Fruit fly (Drosophila melanogaster) whole organism, embryonic: ENCODE data around the gene Gr33a.

Source experiments
- Ada2b ChIP-seq: fragments of 200-800 bp; sonication (Bioruptor generic); IDR thresholded peaks from 2 replicates; pipeline ENCODE4 v1.3.6; 2022; ENCODE audit warnings: missing biosample characterization, missing genetic modification characterization
- BEAF-32 ChIP-seq: fragments of 200-800 bp; sonication (Bioruptor generic); optimal IDR thresholded peaks from 3 replicates; lab custom pipeline; 2017; ENCODE audit warnings: missing biosample characterization, missing genetic modification characterization, mild to moderate bottlenecking, moderate library complexity, missing genetic modification reagents
- CG10321 ChIP-seq: fragments of 200-800 bp; sonication (Bioruptor generic); IDR thresholded peaks from 2 replicates; pipeline ENCODE4 v1.3.6; 2022; ENCODE audit warnings: missing biosample characterization, missing genetic modification characterization
- CG10431 ChIP-seq: fragments of 200-800 bp; sonication (Bioruptor generic); optimal IDR thresholded peaks from 3 replicates; lab custom pipeline; 2018; ENCODE audit warnings: missing biosample characterization, mild to moderate bottlenecking, missing genetic modification characterization
- CG11456 ChIP-seq: fragments of 200-800 bp; sonication (Bioruptor generic); IDR thresholded peaks from 3 replicates; pipeline ENCODE4 v1.3.6; 2022; ENCODE audit warnings: missing biosample characterization, missing genetic modification characterization
- CG15073 ChIP-seq: fragments of 200-800 bp; sonication (Bioruptor generic); optimal IDR thresholded peaks from 2 replicates; lab custom pipeline; 2016; ENCODE audit warnings: missing biosample characterization, missing genetic modification characterization
- CG1529 ChIP-seq: fragments of 200-800 bp; sonication (Bioruptor generic); optimal IDR thresholded peaks from 3 replicates; lab custom pipeline; 2018; ENCODE audit warnings: missing biosample characterization, missing genetic modification characterization
- CG16813 ChIP-seq: fragments of 200-800 bp; sonication (Bioruptor generic); IDR thresholded peaks from 3 replicates; pipeline ENCODE4 v1.3.6; 2022; ENCODE audit warnings: missing biosample characterization, missing genetic modification characterization; ENCODE audit not compliant: partially characterized antibody
- CG18476 ChIP-seq: fragments of 200-800 bp; sonication (Bioruptor generic); optimal IDR thresholded peaks from 2 replicates; lab custom pipeline; 2016; ENCODE audit warnings: missing biosample characterization, mild to moderate bottlenecking, missing genetic modification characterization
- CG31365 ChIP-seq: fragments of 200-800 bp; sonication (Bioruptor generic); optimal IDR thresholded peaks from 2 replicates; lab custom pipeline; 2018; ENCODE audit warnings: missing biosample characterization, mild to moderate bottlenecking, missing genetic modification characterization
- CG32772 ChIP-seq: fragments of 200-800 bp; sonication (Bioruptor generic); IDR thresholded peaks from 2 replicates; pipeline ENCODE4 v1.3.6; 2022; ENCODE audit warnings: missing biosample characterization, missing genetic modification characterization
- CG34224 ChIP-seq: fragments of 200-800 bp; sonication (Bioruptor generic); IDR thresholded peaks from 3 replicates; pipeline ENCODE4 v1.3.6; 2022; ENCODE audit warnings: missing biosample characterization, missing genetic modification characterization; ENCODE audit not compliant: partially characterized antibody
- CG4404 ChIP-seq: fragments of 200-800 bp; sonication (Bioruptor generic); IDR thresholded peaks from 2 replicates; pipeline ENCODE4 v1.3.6; 2022; ENCODE audit warnings: missing biosample characterization, missing genetic modification characterization
- CG4820 ChIP-seq: fragments of 200-800 bp; sonication (Bioruptor generic); optimal IDR thresholded peaks from 3 replicates; lab custom pipeline; 2016; ENCODE audit warnings: missing biosample characterization, missing genetic modification characterization
- CG5180 ChIP-seq: fragments of 200-800 bp; sonication (Bioruptor generic); optimal IDR thresholded peaks from 3 replicates; lab custom pipeline; 2017; ENCODE audit warnings: missing biosample characterization, missing genetic modification characterization, mild to moderate bottlenecking, moderate library complexity, missing genetic modification reagents
- CG6683 ChIP-seq: fragments of 200-800 bp; sonication (Bioruptor generic); optimal IDR thresholded peaks from 2 replicates; lab custom pipeline; 2017; ENCODE audit warnings: missing biosample characterization, mild to moderate bottlenecking, missing genetic modification characterization, missing genetic modification reagents
- CG7928 ChIP-seq: fragments of 200-800 bp; sonication (Bioruptor generic); optimal IDR thresholded peaks from 2 replicates; lab custom pipeline; 2017; ENCODE audit warnings: missing biosample characterization, mild to moderate bottlenecking, missing genetic modification characterization
- Doc3 ChIP-seq: fragments of 200-800 bp; sonication (Bioruptor generic); IDR thresholded peaks from 3 replicates; pipeline ENCODE4 v1.3.6; 2022; ENCODE audit warnings: missing biosample characterization, missing genetic modification characterization; ENCODE audit not compliant: partially characterized antibody
- HLH54F ChIP-seq: fragments of 200-800 bp; sonication (Bioruptor generic); optimal IDR thresholded peaks from 3 replicates; lab custom pipeline; 2016; ENCODE audit warnings: missing biosample characterization, missing genetic modification characterization
- HmgZ ChIP-seq: fragments of 200-800 bp; sonication (Bioruptor generic); optimal IDR thresholded peaks from 2 replicates; lab custom pipeline; 2018; ENCODE audit warnings: missing biosample characterization, mild to moderate bottlenecking, missing genetic modification characterization
- Hmx ChIP-seq: fragments of 200-800 bp; sonication (Bioruptor generic); optimal IDR thresholded peaks from 2 replicates; lab custom pipeline; 2016; ENCODE audit warnings: missing biosample characterization, missing genetic modification characterization
- Hr51 ChIP-seq, 2 experiments: fragments of 200-800 bp; sonication (Bioruptor generic); optimal IDR thresholded peaks; 2 replicates in 1 of 2; 3 replicates in 1 of 2; lab custom pipeline; 2016 to 2018; ENCODE audit warnings: missing biosample characterization in 2 of 2, missing genetic modification characterization in 2 of 2, mild to moderate bottlenecking in 1 of 2, moderate library complexity in 1 of 2
- Jarid2 ChIP-seq: fragments of 200-800 bp; sonication (Bioruptor generic); optimal IDR thresholded peaks from 3 replicates; lab custom pipeline; 2017; ENCODE audit warnings: mild to moderate bottlenecking, missing biosample characterization, missing genetic modification reagents, missing genetic modification characterization
- Nf-YC ChIP-seq: fragments of 200-800 bp; optimal IDR thresholded peaks from 3 replicates; lab custom pipeline; 2019; ENCODE audit warnings: missing biosample characterization, mild to moderate bottlenecking, missing genetic modification characterization, moderate library complexity
- Oaz ChIP-seq: fragments of 200-800 bp; sonication (Bioruptor generic); IDR thresholded peaks from 2 replicates; pipeline ENCODE4 v1.3.6; 2022; ENCODE audit warnings: missing biosample characterization, missing genetic modification characterization
- Scr ChIP-seq: fragments of 200-800 bp; sonication (Bioruptor generic); IDR thresholded peaks from 2 replicates; pipeline ENCODE4 v1.3.6; 2022; ENCODE audit warnings: missing biosample characterization, missing genetic modification characterization; ENCODE audit not compliant: partially characterized antibody
- Sin3A ChIP-seq: fragments of >200 bp; optimal IDR thresholded peaks from 2 replicates; lab custom pipeline; 2018
- Sox102F ChIP-seq: fragments of 200-800 bp; sonication (Bioruptor generic); optimal IDR thresholded peaks from 2 replicates; lab custom pipeline; 2018; ENCODE audit warnings: missing biosample characterization, mild to moderate bottlenecking, missing genetic modification characterization, moderate library complexity
- Spps ChIP-seq: fragments of 200-800 bp; sonication (Bioruptor generic); optimal IDR thresholded peaks from 2 replicates; lab custom pipeline; 2018; ENCODE audit warnings: missing biosample characterization, mild to moderate bottlenecking, missing genetic modification characterization
- TFAM ChIP-seq: fragments of 200-800 bp; sonication (Bioruptor generic); optimal IDR thresholded peaks from 2 replicates; lab custom pipeline; 2017; ENCODE audit warnings: missing biosample characterization, missing genetic modification characterization, inconsistent platforms
- YL-1 ChIP-seq: fragments of 200-800 bp; sonication (Bioruptor generic); optimal IDR thresholded peaks from 3 replicates; lab custom pipeline; 2017; ENCODE audit warnings: missing biosample characterization, mild to moderate bottlenecking, missing genetic modification characterization
- cg ChIP-seq: fragments of 200-800 bp; sonication (Bioruptor generic); optimal IDR thresholded peaks from 3 replicates; lab custom pipeline; 2019; ENCODE audit warnings: missing biosample characterization, mild to moderate bottlenecking, missing genetic modification characterization, moderate library complexity
- ci ChIP-seq: fragments of 200-800 bp; sonication (Bioruptor generic); IDR thresholded peaks from 3 replicates; pipeline ENCODE4 v1.3.6; 2022; ENCODE audit warnings: missing biosample characterization, missing genetic modification characterization
- cwo ChIP-seq: fragments of 200-800 bp; sonication (Bioruptor generic); optimal IDR thresholded peaks from 3 replicates; lab custom pipeline; 2017; ENCODE audit warnings: missing biosample characterization, missing genetic modification characterization, mild to moderate bottlenecking, moderate library complexity, missing genetic modification reagents
- gfzf ChIP-seq: fragments of 200-800 bp; sonication (Bioruptor generic); optimal IDR thresholded peaks from 2 replicates; lab custom pipeline; 2016; ENCODE audit warnings: missing biosample characterization, mild to moderate bottlenecking, missing genetic modification characterization, moderate library complexity
- gro ChIP-seq: fragments of 200-800 bp; sonication (Bioruptor generic); optimal IDR thresholded peaks from 2 replicates; lab custom pipeline; 2016; ENCODE audit warnings: missing biosample characterization, missing genetic modification characterization
- gsb-n ChIP-seq: fragments of 200-800 bp; sonication (Bioruptor generic); optimal IDR thresholded peaks from 3 replicates; lab custom pipeline; 2018; ENCODE audit warnings: missing biosample characterization, mild to moderate bottlenecking, missing genetic modification characterization
- kni ChIP-seq: fragments of 200-800 bp; sonication (Bioruptor generic); optimal IDR thresholded peaks from 3 replicates; lab custom pipeline; 2017; ENCODE audit warnings: mild to moderate bottlenecking, missing biosample characterization, missing genetic modification reagents, missing genetic modification characterization
- lmd ChIP-seq: fragments of 200-800 bp; sonication (Bioruptor generic); IDR thresholded peaks from 2 replicates; pipeline ENCODE4 v1.3.6; 2022; ENCODE audit warnings: missing biosample characterization, missing genetic modification characterization
- nmo ChIP-seq: fragments of 200-800 bp; sonication (Bioruptor generic); optimal IDR thresholded peaks from 2 replicates; lab custom pipeline; 2018; ENCODE audit warnings: missing biosample characterization, mild to moderate bottlenecking, missing genetic modification characterization, moderate library complexity
- odd ChIP-seq: fragments of 200-800 bp; sonication (Bioruptor generic); optimal IDR thresholded peaks from 2 replicates; lab custom pipeline; 2017; ENCODE audit warnings: missing biosample characterization, mild to moderate bottlenecking, missing genetic modification characterization
- run ChIP-seq: fragments of 200-800 bp; sonication (Bioruptor generic); optimal IDR thresholded peaks from 3 replicates; lab custom pipeline; 2018; ENCODE audit warnings: missing biosample characterization, mild to moderate bottlenecking, missing genetic modification characterization
- slp2 ChIP-seq: fragments of 200-800 bp; sonication (Bioruptor generic); optimal IDR thresholded peaks from 2 replicates; lab custom pipeline; 2016; ENCODE audit warnings: missing biosample characterization, missing genetic modification characterization
- sob ChIP-seq: fragments of 200-800 bp; sonication (Bioruptor generic); IDR thresholded peaks from 2 replicates; pipeline ENCODE4 v1.3.6; 2022; ENCODE audit warnings: missing biosample characterization, missing genetic modification characterization
- sqz ChIP-seq: fragments of 200-800 bp; sonication (Bioruptor generic); optimal IDR thresholded peaks from 3 replicates; lab custom pipeline; 2018; ENCODE audit warnings: missing biosample characterization, mild to moderate bottlenecking, missing genetic modification characterization
- ssp ChIP-seq: fragments of 200-800 bp; sonication (Bioruptor generic); IDR thresholded peaks from 2 replicates; pipeline ENCODE4 v1.3.6; 2022; ENCODE audit warnings: missing biosample characterization, missing genetic modification characterization
- tin ChIP-seq: fragments of 200-800 bp; sonication (Bioruptor generic); optimal IDR thresholded peaks from 3 replicates; lab custom pipeline; 2016; ENCODE audit warnings: missing biosample characterization, missing genetic modification characterization
- trh ChIP-seq: fragments of 200-800 bp; sonication (Bioruptor generic); optimal IDR thresholded peaks from 2 replicates; lab custom pipeline; 2016; ENCODE audit warnings: missing biosample characterization, missing genetic modification characterization
- vfl ChIP-seq: fragments of 200-800 bp; sonication (Bioruptor generic); optimal IDR thresholded peaks from 2 replicates; lab custom pipeline; 2016; ENCODE audit warnings: missing biosample characterization, missing genetic modification characterization
- zen2 ChIP-seq: fragments of 200-800 bp; sonication (Bioruptor generic); IDR thresholded peaks from 3 replicates; pipeline ENCODE4 v1.3.6; 2022; ENCODE audit warnings: missing biosample characterization, missing genetic modification characterization; ENCODE audit not compliant: partially characterized antibody

The Gr33a gene

dm6 chr2L:12172536-12173234, 34.9 kb downstream of the Gr33a start, which contains the start of the genes CG6583 and crok (continued):
- no peak for TF ChIP-seq ssp (GFP tag; lab: Robert Waterston, UW)
- TF ChIP-seq trh (GFP tag; lab: Kevin White, UChicago), result no peak
- TF ChIP-seq Nf-YC (tag; lab: Kevin White, UChicago), result no peak
- TF ChIP-seq odd (GFP tag; lab: Kevin White, UChicago), result no peak
- no peak for TF ChIP-seq CG15073 (GFP tag; lab: Kevin White, UChicago)
- no peak for TF ChIP-seq HmgZ (tag; lab: Kevin White, UChicago)
- TF ChIP-seq CG4820, result no peak
- TF ChIP-seq vfl (GFP tag; lab: Kevin White, UChicago), result no peak
- TF ChIP-seq cg (GFP tag; lab: Kevin White, UChicago), result no peak
- TF ChIP-seq Spps, result no peak
- no peak for TF ChIP-seq Scr (GFP tag; lab: Robert Waterston, UW)
- peak; percentile 15 for TF ChIP-seq Sin3A
- no peak for TF ChIP-seq CG31365 (tag; lab: Kevin White, UChicago)
- no peak for TF ChIP-seq gro
- TF ChIP-seq Sox102F (GFP tag; lab: Kevin White, UChicago), result no peak
- peak; percentile 36 for TF ChIP-seq sqz (GFP tag; lab: Kevin White, UChicago)
- TF ChIP-seq CG16813 (GFP tag; lab: Robert Waterston, UW), result 0 out of 3 replicates have a peak, but pooled peaks have one; percentile 13
- TF ChIP-seq HLH54F (GFP tag; lab: Kevin White, UChicago), result no peak
- no peak for TF ChIP-seq Hr51 (GFP tag; optimal IDR thresholded peaks at IDR 0.05; lab: Kevin White, UChicago)
- TF ChIP-seq CG32772 (GFP tag; lab: Robert Waterston, UW), result no peak
- TF ChIP-seq CG10431 (GFP tag; lab: Kevin White, UChicago), result no peak
- no peak for TF ChIP-seq Hmx (GFP tag; lab: Kevin White, UChicago)
- TF ChIP-seq tin (GFP tag; lab: Kevin White, UChicago), result no peak
- TF ChIP-seq CG18476 (GFP tag; lab: Kevin White, UChicago), result no peak
- TF ChIP-seq Jarid2, result no peak
- no peak for TF ChIP-seq kni (GFP tag; lab: Kevin White, UChicago)
- TF ChIP-seq CG4404 (GFP tag; lab: Robert Waterston, UW), result no peak
- no peak for TF ChIP-seq gsb-n
- no peak for TF ChIP-seq TFAM (GFP tag; lab: Kevin White, UChicago)
- TF ChIP-seq sob (GFP tag; lab: Robert Waterston, UW), result no peak
- no peak for TF ChIP-seq CG11456 (GFP tag; lab: Robert Waterston, UW)
- no peak; the same call in 2 of the 3 replicates for TF ChIP-seq CG34224 (GFP tag; lab: Robert Waterston, UW)
- TF ChIP-seq CG10321 (GFP tag; lab: Robert Waterston, UW), result no peak
- TF ChIP-seq Oaz (GFP tag; lab: Robert Waterston, UW), result no peak
- TF ChIP-seq YL-1, result peak; percentile 56
- TF ChIP-seq cwo (GFP tag; lab: Kevin White, UChicago), result no peak
- TF ChIP-seq zen2 (GFP tag; lab: Robert Waterston, UW), result no peak
- no peak for TF ChIP-seq ci (GFP tag; lab: Robert Waterston, UW)
- TF ChIP-seq slp2 (GFP tag; lab: Kevin White, UChicago), result no peak
- TF ChIP-seq run (tag; lab: Kevin White, UChicago), result no peak
- no peak for TF ChIP-seq Ada2b (GFP tag; lab: Robert Waterston, UW)
- peak; percentile 91 for TF ChIP-seq gfzf (GFP tag; lab: Kevin White, UChicago)
- TF ChIP-seq BEAF-32 (GFP tag; lab: Kevin White, UChicago), result peak; percentile 42
- TF ChIP-seq CG6683, result no peak
- no peak for TF ChIP-seq lmd (GFP tag; lab: Robert Waterston, UW)
- TF ChIP-seq CG5180 (GFP tag; lab: Kevin White, UChicago), result no peak
- TF ChIP-seq CG1529 (GFP tag; lab: Kevin White, UChicago), result no peak
- peak; percentile 61 for TF ChIP-seq nmo
- no peak for TF ChIP-seq Doc3 (GFP tag; lab: Robert Waterston, UW)
- no peak for TF ChIP-seq CG7928 (GFP tag; lab: Kevin White, UChicago)
